Fruit fly (Drosophila melanogaster): ENCODE data around the gene Hr83.

The Hr83 gene

DNA sequence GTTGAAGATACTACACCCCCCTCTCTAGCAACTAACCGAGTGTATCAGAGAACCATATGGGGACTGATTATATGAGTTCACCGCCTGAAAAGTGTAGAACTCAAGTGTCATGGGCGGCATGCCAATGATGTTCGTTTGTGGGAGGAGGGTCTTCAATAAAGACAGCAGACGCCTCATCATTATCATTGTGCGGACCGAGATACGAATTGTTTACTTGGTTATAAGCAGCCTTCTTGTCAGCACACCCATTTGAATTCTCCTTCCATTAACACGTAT lies 45.1 kb downstream of the Hr83 start:
- TF ChIP-seq psq (optimal IDR thresholded peaks at IDR 0.05) (no peak), Sin3A (optimal IDR thresholded peaks at IDR 0.05) (no peak), insv (optimal IDR thresholded peaks at IDR 0.05) (no peak), h (optimal IDR thresholded peaks at IDR 0.05) (no peak), Myc (optimal IDR thresholded peaks at IDR 0.05) (no peak), ttk (optimal IDR thresholded peaks at IDR 0.05) (no peak)

- TF ChIP-seq Sin3A (optimal IDR thresholded peaks at IDR 0.05), result no peak
- TF ChIP-seq psq (optimal IDR thresholded peaks at IDR 0.05), result no peak
- no peak for TF ChIP-seq insv (optimal IDR thresholded peaks at IDR 0.05)
- no peak for TF ChIP-seq ttk (optimal IDR thresholded peaks at IDR 0.05)
- no peak for TF ChIP-seq h (optimal IDR thresholded peaks at IDR 0.05)
- TF ChIP-seq Myc (optimal IDR thresholded peaks at IDR 0.05), result no peak
These were observed 46.7 kb downstream of the Hr83 start for dm6 chr3R:6395572-6396295.

- TF ChIP-seq Myc (optimal IDR thresholded peaks at IDR 0.05) (no peak), ttk (optimal IDR thresholded peaks at IDR 0.05) (no peak), insv (optimal IDR thresholded peaks at IDR 0.05) (no peak)
These were observed 47.6 kb downstream of the Hr83 start for dm6 chr3R:6396613-6397012.

dm6 chr3R:6397611-6398092 lies 48.6 kb downstream of the Hr83 start:
- TF ChIP-seq h (optimal IDR thresholded peaks at IDR 0.05) (no peak), Myc (optimal IDR thresholded peaks at IDR 0.05) (no peak)

dm6 chr3R:6399289-6399688 lies 50.2 kb downstream of the Hr83 start:
- TF ChIP-seq insv (optimal IDR thresholded peaks at IDR 0.05), result no peak
- no peak for TF ChIP-seq Myc (optimal IDR thresholded peaks at IDR 0.05)
- no peak for TF ChIP-seq psq (optimal IDR thresholded peaks at IDR 0.05)
- no peak for TF ChIP-seq Sin3A (optimal IDR thresholded peaks at IDR 0.05)

dm6 chr3R:6399752-6400151 lies 50.7 kb downstream of the Hr83 start:
- TF ChIP-seq Myc (optimal IDR thresholded peaks at IDR 0.05) (no peak), Sin3A (optimal IDR thresholded peaks at IDR 0.05) (no peak), insv (optimal IDR thresholded peaks at IDR 0.05) (no peak), psq (optimal IDR thresholded peaks at IDR 0.05) (no peak), ttk (optimal IDR thresholded peaks at IDR 0.05) (no peak), h (optimal IDR thresholded peaks at IDR 0.05) (no peak)

Measured in Kc167 (cell line).